Worm (Caenorhabditis elegans) whole organism, late embryonic: Measurements from ENCODE around the gene Y14H12B.2.

ENCODE experiments used
- K09A11.1 ChIP-seq: sonication (generic microtip); optimal IDR thresholded peaks from 2 replicates; lab custom pipeline; 2017; ENCODE audit warnings: antibody characterized with exemption, mild to moderate bottlenecking, missing genetic modification characterization, missing compliant biosample characterization; ENCODE audit not compliant: insufficient read depth
- ceh-9 ChIP-seq: sonication (generic microtip); optimal IDR thresholded peaks from 2 replicates; lab custom pipeline; 2016; ENCODE audit warnings: mild to moderate bottlenecking, missing genetic modification characterization, inconsistent platforms, missing compliant biosample characterization
- dmd-4 ChIP-seq: sonication (generic microtip); optimal IDR thresholded peaks from 2 replicates; lab custom pipeline; 2016; ENCODE audit warnings: borderline replicate concordance, missing genetic modification characterization, missing compliant biosample characterization
- ets-4 ChIP-seq: sonication (generic microtip); optimal IDR thresholded peaks from 2 replicates; lab custom pipeline; 2016; ENCODE audit warnings: missing genetic modification characterization, missing compliant biosample characterization
- hlh-30 ChIP-seq: sonication (generic microtip); optimal IDR thresholded peaks from 2 replicates; lab custom pipeline; 2017; ENCODE audit warnings: antibody characterized with exemption, missing genetic modification characterization, missing compliant biosample characterization; ENCODE audit not compliant: insufficient read depth
- hlh-8 ChIP-seq: sonication (generic microtip); optimal IDR thresholded peaks from 2 replicates; lab custom pipeline; 2016; ENCODE audit warnings: missing genotype, missing genetic modification characterization, missing compliant biosample characterization
- nhr-11 ChIP-seq: fragments of 150-350 bp; optimal IDR thresholded peaks from 2 replicates; lab custom pipeline; 2014; ENCODE audit warnings: missing biosample characterization, missing genetic modification characterization
- pag-3 ChIP-seq: sonication (generic microtip); optimal IDR thresholded peaks from 2 replicates; lab custom pipeline; 2016; ENCODE audit warnings: missing compliant biosample characterization, missing genetic modification characterization, borderline replicate concordance
- sox-4 ChIP-seq: sonication (generic microtip); optimal IDR thresholded peaks from 2 replicates; lab custom pipeline; 2017; ENCODE audit warnings: mild to moderate bottlenecking, missing genetic modification characterization, inconsistent platforms, missing compliant biosample characterization
- tbx-2 ChIP-seq: sonication (generic microtip); optimal IDR thresholded peaks from 2 replicates; lab custom pipeline; 2016; ENCODE audit warnings: missing genetic modification characterization, missing compliant biosample characterization
- unc-86 ChIP-seq: sonication (generic microtip); optimal IDR thresholded peaks from 2 replicates; lab custom pipeline; 2016; ENCODE audit warnings: missing genetic modification characterization, missing compliant biosample characterization
- ztf-16 ChIP-seq: sonication (generic microtip); optimal IDR thresholded peaks from 2 replicates; lab custom pipeline; 2017; ENCODE audit warnings: missing genetic modification characterization, missing compliant biosample characterization

ce11 chrII:3894755-3895154, 38.8 kb downstream of the Y14H12B.2 start, which contains the start of gene F53C3.7:
- TF ChIP-seq pag-3 (tag; lab: Kevin White, UChicago) (no peak), hlh-8 (tag; lab: Kevin White, UChicago) (no peak), sox-4 (no peak), ztf-16 (tag; lab: Kevin White, UChicago) (no peak), nhr-11 (tag; lab: Kevin White, UChicago) (no peak), tbx-2 (tag; lab: Kevin White, UChicago) (no peak), K09A11.1 (tag; lab: Kevin White, UChicago) (no peak), dmd-4 (tag; lab: Kevin White, UChicago) (no peak), hlh-30 (no peak), ceh-9 (tag; lab: Kevin White, UChicago) (no peak), unc-86 (no peak), ets-4 (tag; lab: Kevin White, UChicago) (no peak)
